Fruit fly (Drosophila melanogaster) whole organism, embryonic: ENCODE results near the gene N.

ENCODE experiments used
- Atf6 ChIP-seq: fragments of 200-800 bp; sonication (Bioruptor generic); IDR thresholded peaks from 2 replicates; pipeline ENCODE4 v1.3.6; 2022; ENCODE audit warnings: missing biosample characterization, missing genetic modification characterization
- CG10462 ChIP-seq: fragments of 200-800 bp; sonication (Bioruptor generic); optimal IDR thresholded peaks from 2 replicates; lab custom pipeline; 2016; ENCODE audit warnings: missing biosample characterization, missing genetic modification characterization
- CG11398 ChIP-seq: fragments of 200-800 bp; sonication (Bioruptor generic); optimal IDR thresholded peaks from 2 replicates; lab custom pipeline; 2016; ENCODE audit warnings: missing biosample characterization, missing genetic modification characterization
- CG11456 ChIP-seq: fragments of 200-800 bp; sonication (Bioruptor generic); IDR thresholded peaks from 3 replicates; pipeline ENCODE4 v1.3.6; 2022; ENCODE audit warnings: missing biosample characterization, missing genetic modification characterization
- CG11696 ChIP-seq: fragments of 200-800 bp; sonication (Bioruptor generic); IDR thresholded peaks from 2 replicates; pipeline ENCODE4 v1.3.6; 2022; ENCODE audit warnings: missing biosample characterization, missing genetic modification characterization
- CG12104 ChIP-seq: fragments of 200-800 bp; sonication (Bioruptor generic); optimal IDR thresholded peaks from 3 replicates; lab custom pipeline; 2016; ENCODE audit warnings: missing biosample characterization, missing genetic modification characterization
- CG14441 ChIP-seq: fragments of 200-800 bp; sonication (Bioruptor generic); IDR thresholded peaks from 2 replicates; pipeline ENCODE4 v1.3.6; 2022; ENCODE audit warnings: missing biosample characterization, missing genetic modification characterization
- CG14965 ChIP-seq: fragments of 200-800 bp; sonication (Bioruptor generic); optimal IDR thresholded peaks from 2 replicates; lab custom pipeline; 2016; ENCODE audit warnings: missing biosample characterization, missing genetic modification characterization, borderline replicate concordance
- CG15601 ChIP-seq: fragments of 200-800 bp; sonication (Bioruptor generic); optimal IDR thresholded peaks from 3 replicates; lab custom pipeline; 2019; ENCODE audit warnings: missing biosample characterization, mild to moderate bottlenecking, missing genetic modification characterization, moderate library complexity
- CG15696 ChIP-seq: fragments of 200-800 bp; sonication (Bioruptor generic); optimal IDR thresholded peaks from 2 replicates; lab custom pipeline; 2019; ENCODE audit warnings: missing biosample characterization, mild to moderate bottlenecking, missing genetic modification characterization, moderate library complexity
- CG16813 ChIP-seq: fragments of 200-800 bp; sonication (Bioruptor generic); IDR thresholded peaks from 3 replicates; pipeline ENCODE4 v1.3.6; 2022; ENCODE audit warnings: missing biosample characterization, missing genetic modification characterization; ENCODE audit not compliant: partially characterized antibody
- CG17361 ChIP-seq: fragments of 200-800 bp; sonication (Bioruptor generic); IDR thresholded peaks from 3 replicates; pipeline ENCODE4 v1.3.6; 2022; ENCODE audit warnings: missing biosample characterization, missing genetic modification characterization
- CG17802 ChIP-seq: fragments of 200-800 bp; sonication (Bioruptor generic); optimal IDR thresholded peaks from 2 replicates; lab custom pipeline; 2018; ENCODE audit warnings: missing biosample characterization, mild to moderate bottlenecking, missing genetic modification characterization, moderate library complexity
- CG18599 ChIP-seq: fragments of 200-800 bp; sonication (Bioruptor generic); optimal IDR thresholded peaks from 3 replicates; lab custom pipeline; 2017; ENCODE audit warnings: missing biosample characterization, missing genetic modification characterization, mild to moderate bottlenecking, moderate library complexity, missing genetic modification reagents
- CG30431 ChIP-seq: fragments of 200-800 bp; sonication (Bioruptor generic); optimal IDR thresholded peaks from 2 replicates; lab custom pipeline; 2017; ENCODE audit warnings: missing biosample characterization, missing genetic modification characterization
- CG3281 ChIP-seq: fragments of 200-800 bp; sonication (Bioruptor generic); optimal IDR thresholded peaks from 3 replicates; lab custom pipeline; 2017; ENCODE audit warnings: missing biosample characterization, mild to moderate bottlenecking, missing genetic modification characterization
- CG34376 ChIP-seq: fragments of 200-800 bp; sonication (Bioruptor generic); optimal IDR thresholded peaks from 2 replicates; lab custom pipeline; 2018; ENCODE audit warnings: missing biosample characterization, mild to moderate bottlenecking, missing genetic modification characterization
- CG4360 ChIP-seq: fragments of 200-800 bp; sonication (Bioruptor generic); IDR thresholded peaks from 2 replicates; pipeline ENCODE4 v1.3.6; 2022; ENCODE audit warnings: missing biosample characterization, missing genetic modification characterization
- CG4404 ChIP-seq: fragments of 200-800 bp; sonication (Bioruptor generic); IDR thresholded peaks from 2 replicates; pipeline ENCODE4 v1.3.6; 2022; ENCODE audit warnings: missing biosample characterization, missing genetic modification characterization
- CG4424 ChIP-seq: fragments of 200-800 bp; sonication (Bioruptor generic); optimal IDR thresholded peaks from 3 replicates; lab custom pipeline; 2016; ENCODE audit warnings: missing biosample characterization, missing genetic modification characterization
- CG6272 ChIP-seq: fragments of 200-800 bp; sonication (Bioruptor generic); IDR thresholded peaks from 2 replicates; pipeline ENCODE4 v1.3.6; 2022; ENCODE audit warnings: missing biosample characterization, missing genetic modification characterization
- CG6654 ChIP-seq: fragments of 200-800 bp; sonication (Bioruptor generic); optimal IDR thresholded peaks from 2 replicates; lab custom pipeline; 2017; ENCODE audit warnings: missing biosample characterization, mild to moderate bottlenecking, missing genetic modification characterization
- CG7556 ChIP-seq: fragments of 200-800 bp; sonication (Bioruptor generic); optimal IDR thresholded peaks from 2 replicates; lab custom pipeline; 2017; ENCODE audit warnings: missing biosample characterization, mild to moderate bottlenecking, missing genetic modification characterization
- CG8924 ChIP-seq: fragments of 200-800 bp; optimal IDR thresholded peaks from 3 replicates; lab custom pipeline; 2019; ENCODE audit warnings: missing biosample characterization, mild to moderate bottlenecking, missing genetic modification characterization, moderate library complexity
- CG9817 ChIP-seq: fragments of 200-800 bp; sonication (Bioruptor generic); optimal IDR thresholded peaks from 2 replicates; lab custom pipeline; 2018; ENCODE audit warnings: missing biosample characterization, mild to moderate bottlenecking, missing genetic modification characterization, moderate library complexity
- CrebB ChIP-seq: fragments of 200-800 bp; sonication (Bioruptor generic); optimal IDR thresholded peaks from 3 replicates; lab custom pipeline; 2018; ENCODE audit warnings: missing biosample characterization, mild to moderate bottlenecking, missing genetic modification characterization
- D19A ChIP-seq: fragments of 200-800 bp; optimal IDR thresholded peaks from 3 replicates; lab custom pipeline; 2019; ENCODE audit warnings: missing biosample characterization, mild to moderate bottlenecking, missing genetic modification characterization, moderate library complexity
- Dip3 ChIP-seq: fragments of 200-800 bp; sonication (Bioruptor generic); optimal IDR thresholded peaks from 3 replicates; lab custom pipeline; 2016; ENCODE audit warnings: missing biosample characterization, missing genetic modification characterization
- Ets65A ChIP-seq: fragments of 200-800 bp; sonication (Bioruptor generic); peaks from one replicate; lab custom pipeline; 2016; ENCODE audit warnings: missing biosample characterization, missing genetic modification characterization
- Fer3 ChIP-seq: fragments of 200-800 bp; sonication (Bioruptor generic); optimal IDR thresholded peaks from 2 replicates; lab custom pipeline; 2018; ENCODE audit warnings: missing biosample characterization, mild to moderate bottlenecking, missing genetic modification characterization, moderate library complexity
- Vsx1 ChIP-seq: fragments of 200-800 bp; sonication (Bioruptor generic); optimal IDR thresholded peaks from 2 replicates; lab custom pipeline; 2017; ENCODE audit warnings: missing biosample characterization, mild to moderate bottlenecking, missing genetic modification characterization, missing genetic modification reagents
- Xbp1 ChIP-seq: fragments of 200-800 bp; sonication (Bioruptor generic); optimal IDR thresholded peaks from 3 replicates; lab custom pipeline; 2016; ENCODE audit warnings: missing biosample characterization, mild to moderate bottlenecking, missing genetic modification characterization
- al ChIP-seq: fragments of 200-800 bp; sonication (Bioruptor generic); IDR thresholded peaks from 2 replicates; pipeline ENCODE4 v1.3.6; 2022; ENCODE audit warnings: missing biosample characterization, missing genetic modification characterization
- az2 ChIP-seq: fragments of 200-800 bp; sonication (Bioruptor generic); optimal IDR thresholded peaks from 3 replicates; lab custom pipeline; 2016; ENCODE audit warnings: missing biosample characterization, missing genetic modification characterization
- bowl ChIP-seq: fragments of 200-800 bp; sonication (Bioruptor generic); IDR thresholded peaks from 2 replicates; pipeline ENCODE4 v1.3.6; 2022; ENCODE audit warnings: missing biosample characterization, missing genetic modification characterization
- dmrt99B ChIP-seq: fragments of 200-800 bp; sonication (Bioruptor generic); optimal IDR thresholded peaks from 2 replicates; lab custom pipeline; 2018; ENCODE audit warnings: missing biosample characterization, mild to moderate bottlenecking, missing genetic modification characterization, moderate library complexity
- exex ChIP-seq: fragments of 200-800 bp; sonication (Bioruptor generic); optimal IDR thresholded peaks from 4 replicates; lab custom pipeline; 2018; ENCODE audit warnings: missing biosample characterization, mild to moderate bottlenecking, missing genetic modification characterization, moderate library complexity
- hkb ChIP-seq, 2 experiments: fragments of 200-800 bp in 1 of 2; fragments of >200 bp in 1 of 2; sonication (Bioruptor generic) in 1 of 2; IDR thresholded peaks in 1 of 2; optimal IDR thresholded peaks in 1 of 2; 2 replicates each; pipeline versions ENCODE4 v1.3.6 to Lab custom; 2017 to 2022; ENCODE audit warnings: missing biosample characterization in 1 of 2, missing genetic modification characterization in 1 of 2
- lola ChIP-seq, 3 experiments: fragments of >200 bp in 2 of 3; fragments of 200-800 bp in 1 of 3; sonication (Bioruptor generic) in 1 of 3; optimal IDR thresholded peaks; 2 replicates each; lab custom pipeline; 2017 to 2019; ENCODE audit warnings: missing biosample characterization in 3 of 3, missing genetic modification characterization in 3 of 3, mild to moderate bottlenecking in 1 of 3, moderate library complexity in 1 of 3
- mam ChIP-seq: fragments of 200-800 bp; sonication (Bioruptor generic); optimal IDR thresholded peaks from 3 replicates; lab custom pipeline; 2016; ENCODE audit warnings: missing biosample characterization, missing genetic modification characterization
- otp ChIP-seq: fragments of 200-800 bp; sonication (Bioruptor generic); IDR thresholded peaks from 3 replicates; pipeline ENCODE4, ENCODE4 v1.3.6; 2022; ENCODE audit warnings: missing biosample characterization, missing genetic modification characterization
- peb ChIP-seq: fragments of 200-800 bp; sonication (Bioruptor generic); IDR thresholded peaks from 2 replicates; pipeline ENCODE4 v1.3.6; 2022; ENCODE audit warnings: missing biosample characterization, missing genetic modification characterization
- pzg ChIP-seq: fragments of 200-800 bp; sonication (Bioruptor generic); optimal IDR thresholded peaks from 3 replicates; lab custom pipeline; 2018; ENCODE audit warnings: missing biosample characterization, mild to moderate bottlenecking, missing genetic modification characterization, moderate library complexity
- run ChIP-seq: fragments of 200-800 bp; sonication (Bioruptor generic); optimal IDR thresholded peaks from 3 replicates; lab custom pipeline; 2018; ENCODE audit warnings: missing biosample characterization, mild to moderate bottlenecking, missing genetic modification characterization
- sens-2 ChIP-seq: fragments of 200-800 bp; sonication (Bioruptor generic); IDR thresholded peaks from 2 replicates; pipeline ENCODE4 v1.3.6; 2022; ENCODE audit warnings: missing biosample characterization, missing genetic modification characterization
- slp2 ChIP-seq: fragments of 200-800 bp; sonication (Bioruptor generic); optimal IDR thresholded peaks from 2 replicates; lab custom pipeline; 2016; ENCODE audit warnings: missing biosample characterization, missing genetic modification characterization
- tin ChIP-seq: fragments of 200-800 bp; sonication (Bioruptor generic); optimal IDR thresholded peaks from 3 replicates; lab custom pipeline; 2016; ENCODE audit warnings: missing biosample characterization, missing genetic modification characterization
- wek ChIP-seq: fragments of 200-800 bp; sonication (Bioruptor generic); optimal IDR thresholded peaks from 3 replicates; lab custom pipeline; 2018; ENCODE audit warnings: missing biosample characterization, mild to moderate bottlenecking, missing genetic modification characterization, moderate library complexity

Gene N

DNA sequence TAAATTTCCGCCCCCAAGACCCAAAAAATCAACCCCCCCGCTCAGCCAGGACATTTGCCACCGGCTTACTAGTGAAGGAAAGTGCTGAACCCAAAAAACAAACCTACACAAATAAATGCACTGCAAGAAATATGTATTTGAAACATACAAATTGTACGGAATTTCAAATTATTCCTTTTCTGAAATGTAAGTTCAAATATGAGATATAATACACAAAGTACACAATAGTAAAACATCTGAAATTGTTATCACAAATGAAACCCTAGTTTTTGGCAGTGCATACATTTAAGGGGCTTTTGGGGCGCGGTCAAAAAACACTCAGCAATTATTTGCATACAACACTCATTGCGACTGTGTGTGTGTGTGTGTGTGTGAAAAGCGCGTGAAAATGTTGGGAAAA, 59.1 kb downstream of the N start (continued):
- TF ChIP-seq Ets65A (GFP tag; lab: Kevin White, UChicago) (peak; percentile 33), tin (no peak), wek (GFP tag; lab: Kevin White, UChicago) (no peak), CG6272 (peak; percentile 18; the same call in 1 of the 2 replicates), bowl (GFP tag; lab: Robert Waterston, UW) (no peak), CG14965 (GFP tag; lab: Kevin White, UChicago) (no peak), sens-2 (GFP tag; lab: Robert Waterston, UW) (no peak), dmrt99B (peak; percentile 49), CG8924 (no peak), pzg (no peak), hkb (optimal IDR thresholded peaks at IDR 0.05; lab: Kevin White, UChicago) (no peak), hkb (GFP tag; IDR thresholded peaks at IDR 0.05; lab: Robert Waterston, UW) (peak; percentile 41; the same call in 1 of the 2 replicates), Xbp1 (GFP tag; lab: Kevin White, UChicago) (peak; percentile 36), CG9817 (tag; lab: Kevin White, UChicago) (peak; percentile 20), mam (GFP tag; lab: Kevin White, UChicago) (peak; percentile 23), D19A (tag; lab: Kevin White, UChicago) (no peak), CG4360 (no peak), lola (GFP tag; optimal IDR thresholded peaks at IDR 0.05; lab: Kevin White, UChicago) (no peak), CG17802 (tag; lab: Kevin White, UChicago) (no peak), CG17361 (GFP tag; lab: Robert Waterston, UW) (0 out of 3 replicates have a peak, but pooled peaks have one; percentile 37), CG4404 (GFP tag; lab: Robert Waterston, UW) (no peak), CG18599 (GFP tag; lab: Kevin White, UChicago) (peak; percentile 59), az2 (GFP tag; lab: Kevin White, UChicago) (no peak), Atf6 (GFP tag; lab: Robert Waterston, UW) (peak; percentile 40; the same call in 1 of the 2 replicates), Fer3 (tag; lab: Kevin White, UChicago) (peak; percentile 11), exex (tag; lab: Kevin White, UChicago) (no peak), CG11456 (GFP tag; lab: Robert Waterston, UW) (peak; percentile 52; the same call in 1 of the 3 replicates), CG16813 (GFP tag; lab: Robert Waterston, UW) (no peak), CG3281 (GFP tag; lab: Kevin White, UChicago) (peak; percentile 30), CG7556 (GFP tag; lab: Kevin White, UChicago) (no peak)

DNA sequence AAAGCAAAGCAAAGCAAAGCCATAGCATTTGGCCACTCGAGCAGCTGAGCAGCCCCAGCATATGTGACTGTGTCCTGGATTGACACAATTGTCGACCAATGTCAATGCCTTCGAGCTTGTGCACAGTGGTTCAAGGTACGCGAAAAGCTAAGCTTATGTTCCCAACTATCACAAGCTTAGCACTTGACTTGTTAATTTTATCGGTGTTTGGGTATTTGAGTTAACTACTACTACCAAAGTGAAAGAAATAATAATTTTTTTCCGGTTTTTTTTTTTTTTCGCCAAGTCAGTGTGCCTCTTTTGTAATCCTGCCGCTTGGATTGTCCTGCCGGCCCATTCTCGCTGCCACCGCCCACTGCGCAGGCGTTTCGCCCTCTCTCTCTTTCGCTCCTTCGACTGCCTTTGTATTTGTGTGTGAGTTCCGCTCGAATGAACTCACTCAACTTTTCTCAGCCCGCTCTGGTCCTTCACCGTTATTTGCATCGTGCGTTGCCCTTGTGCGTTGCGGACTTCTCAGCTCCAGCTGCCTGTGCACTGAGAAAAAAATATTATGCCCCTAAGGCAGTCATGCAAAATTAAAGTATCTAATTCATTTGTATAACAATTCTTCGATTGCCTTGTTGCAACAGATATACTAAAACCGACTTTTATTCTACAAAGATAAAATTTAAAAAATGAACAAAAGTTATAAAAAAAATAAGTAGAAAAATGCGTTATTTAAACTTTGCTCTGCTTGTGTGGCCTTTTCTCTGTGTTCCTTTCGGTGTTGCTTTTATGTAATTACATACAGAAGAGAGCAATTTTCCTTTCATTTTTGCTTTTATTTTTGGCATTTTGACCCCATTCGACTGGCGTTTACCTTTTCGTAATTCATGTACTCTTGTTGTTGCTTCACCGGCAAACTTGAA, 71.5 kb downstream of the N start:
- no peak for TF ChIP-seq CG10462 (GFP tag; lab: Kevin White, UChicago)
- no peak for TF ChIP-seq run
- TF ChIP-seq CG11696: peak; percentile 53; the same call in 1 of the 2 replicates
- TF ChIP-seq CG11398: peak; percentile 52
- no peak for TF ChIP-seq Vsx1 (GFP tag; lab: Kevin White, UChicago)
- TF ChIP-seq Dip3 (GFP tag; lab: Kevin White, UChicago): peak; percentile 55
- peak; percentile 14; the same call in 1 of the 2 replicates for TF ChIP-seq al
- no peak for TF ChIP-seq CG12104 (GFP tag; lab: Kevin White, UChicago)
- TF ChIP-seq CrebB: peak; percentile 32
- peak; percentile 20 for TF ChIP-seq CG30431 (GFP tag; lab: Kevin White, UChicago)
- peak; percentile 73 for TF ChIP-seq CG14441
- TF ChIP-seq slp2 (GFP tag; lab: Kevin White, UChicago): peak; percentile 43
- peak; percentile 41 for TF ChIP-seq CG34376 (GFP tag; lab: Kevin White, UChicago)
- TF ChIP-seq CG15601: peak; percentile 5
- peak; percentile 17 for TF ChIP-seq CG6654 (GFP tag; lab: Kevin White, UChicago)
- peak; percentile 79; the same call in 2 of the 3 replicates for TF ChIP-seq otp (GFP tag; lab: Robert Waterston, UW)
- peak; percentile 56 for TF ChIP-seq CG4424
- TF ChIP-seq CG15696 (tag; lab: Kevin White, UChicago): no peak
- TF ChIP-seq peb: 0 out of 2 replicates have a peak, but pooled peaks have one; percentile 33
